Fruit fly (Drosophila melanogaster) whole organism, embryonic: Measurements from ENCODE around the gene fit.

Experiments
- Atf3 ChIP-seq: fragments of 200-800 bp; sonication (Bioruptor generic); optimal IDR thresholded peaks from 3 replicates; lab custom pipeline; 2016; ENCODE audit warnings: missing biosample characterization, missing genetic modification characterization
- CG10543 ChIP-seq: fragments of 200-800 bp; sonication (Bioruptor generic); optimal IDR thresholded peaks from 3 replicates; lab custom pipeline; 2017; ENCODE audit warnings: missing biosample characterization, mild to moderate bottlenecking, missing genetic modification characterization, moderate library complexity
- CG13296 ChIP-seq: fragments of 200-800 bp; sonication (Bioruptor generic); optimal IDR thresholded peaks from 3 replicates; lab custom pipeline; 2018; ENCODE audit warnings: missing biosample characterization, mild to moderate bottlenecking, missing genetic modification characterization
- CG15011 ChIP-seq: fragments of 200-800 bp; sonication (Bioruptor generic); optimal IDR thresholded peaks from 3 replicates; lab custom pipeline; 2018; ENCODE audit warnings: missing biosample characterization, mild to moderate bottlenecking, missing genetic modification characterization
- CG15514 ChIP-seq: fragments of 200-800 bp; sonication (Bioruptor generic); optimal IDR thresholded peaks from 3 replicates; lab custom pipeline; 2017; ENCODE audit warnings: missing biosample characterization, missing genetic modification characterization, mild to moderate bottlenecking, moderate library complexity, missing genetic modification reagents
- CG16863 ChIP-seq: fragments of 200-800 bp; sonication (Bioruptor generic); optimal IDR thresholded peaks from 3 replicates; lab custom pipeline; 2016; ENCODE audit warnings: missing biosample characterization, missing genetic modification characterization
- CG17568 ChIP-seq: fragments of 200-800 bp; sonication (Bioruptor generic); optimal IDR thresholded peaks from 2 replicates; lab custom pipeline; 2018; ENCODE audit warnings: missing biosample characterization, mild to moderate bottlenecking, missing genetic modification characterization, moderate library complexity
- CG17829 ChIP-seq: fragments of 200-800 bp; optimal IDR thresholded peaks from 2 replicates; lab custom pipeline; 2019; ENCODE audit warnings: missing biosample characterization, mild to moderate bottlenecking, missing genetic modification characterization, moderate library complexity
- CG2129 ChIP-seq: fragments of 200-800 bp; sonication (Bioruptor generic); IDR thresholded peaks from 2 replicates; pipeline ENCODE4 v1.3.6; 2022; ENCODE audit warnings: missing biosample characterization, missing genetic modification characterization; ENCODE audit not compliant: partially characterized antibody
- CG3995 ChIP-seq: fragments of 200-800 bp; sonication (Bioruptor generic); optimal IDR thresholded peaks from 3 replicates; lab custom pipeline; 2016; ENCODE audit warnings: missing biosample characterization, missing genetic modification characterization
- CG6175 ChIP-seq: fragments of 200-800 bp; sonication (Bioruptor generic); IDR thresholded peaks from 3 replicates; pipeline ENCODE4 v1.3.6; 2022; ENCODE audit warnings: missing biosample characterization, missing genetic modification characterization
- CG8290 ChIP-seq, 3 experiments: fragments of 200-800 bp; sonication (Bioruptor generic); optimal IDR thresholded peaks; 2 replicates each; lab custom pipeline; 2016 to 2019; ENCODE audit warnings: missing biosample characterization in 3 of 3, missing genetic modification characterization in 3 of 3, mild to moderate bottlenecking in 2 of 3, moderate library complexity in 1 of 3
- CHES-1-like ChIP-seq: fragments of 200-800 bp; sonication (Bioruptor generic); optimal IDR thresholded peaks from 2 replicates; lab custom pipeline; 2016; ENCODE audit warnings: missing biosample characterization, missing genetic modification characterization
- Deaf1 ChIP-seq: fragments of 200-800 bp; optimal IDR thresholded peaks from 3 replicates; lab custom pipeline; 2019; ENCODE audit warnings: missing biosample characterization, mild to moderate bottlenecking, missing genetic modification characterization, moderate library complexity
- Ets65A ChIP-seq: fragments of 200-800 bp; sonication (Bioruptor generic); peaks from one replicate; lab custom pipeline; 2016; ENCODE audit warnings: missing biosample characterization, missing genetic modification characterization
- GATAe ChIP-seq: fragments of 200-800 bp; sonication (Bioruptor generic); conservative IDR thresholded peaks from 2 replicates; pipeline ENCODE4 v1.3.6; 2022; ENCODE audit warnings: missing biosample characterization, missing genetic modification characterization
- Gsc ChIP-seq: fragments of 200-800 bp; sonication (Bioruptor generic); IDR thresholded peaks from 2 replicates; pipeline ENCODE4 v1.3.6; 2022; ENCODE audit warnings: missing biosample characterization, missing genetic modification characterization
- HLHmδ ChIP-seq: fragments of 200-800 bp; sonication (Bioruptor generic); optimal IDR thresholded peaks from 2 replicates; lab custom pipeline; 2018; ENCODE audit warnings: missing biosample characterization, mild to moderate bottlenecking, missing genetic modification characterization, moderate library complexity
- Hr51 ChIP-seq, 2 experiments: fragments of 200-800 bp; sonication (Bioruptor generic); optimal IDR thresholded peaks; 2 replicates in 1 of 2; 3 replicates in 1 of 2; lab custom pipeline; 2016 to 2018; ENCODE audit warnings: missing biosample characterization in 2 of 2, missing genetic modification characterization in 2 of 2, mild to moderate bottlenecking in 1 of 2, moderate library complexity in 1 of 2
- Jarid2 ChIP-seq: fragments of 200-800 bp; sonication (Bioruptor generic); optimal IDR thresholded peaks from 3 replicates; lab custom pipeline; 2017; ENCODE audit warnings: mild to moderate bottlenecking, missing biosample characterization, missing genetic modification reagents, missing genetic modification characterization
- Med ChIP-seq: fragments of 200-800 bp; sonication (Bioruptor generic); peaks from one replicate; lab custom pipeline; 2016; ENCODE audit warnings: missing biosample characterization, missing genetic modification characterization, mild to moderate bottlenecking, inconsistent platforms, moderate library complexity
- NC2α ChIP-seq: fragments of 200-800 bp; sonication (Bioruptor generic); optimal IDR thresholded peaks from 2 replicates; lab custom pipeline; 2016; ENCODE audit warnings: missing biosample characterization, missing genetic modification characterization
- Neu2 ChIP-seq: fragments of 200-800 bp; sonication (Bioruptor generic); optimal IDR thresholded peaks from 3 replicates; lab custom pipeline; 2016; ENCODE audit warnings: missing biosample characterization, missing genetic modification characterization, borderline replicate concordance
- Rfx ChIP-seq: fragments of 200-800 bp; sonication (Bioruptor generic); IDR thresholded peaks from 2 replicates; pipeline ENCODE4 v1.3.6; 2022; ENCODE audit warnings: missing biosample characterization, missing genetic modification characterization
- Six4 ChIP-seq: fragments of 200-800 bp; sonication (Bioruptor generic); optimal IDR thresholded peaks from 2 replicates; lab custom pipeline; 2016; ENCODE audit warnings: missing biosample characterization, missing genetic modification characterization
- aop ChIP-seq: fragments of 200-800 bp; sonication (Bioruptor generic); IDR thresholded peaks from 2 replicates; pipeline ENCODE4 v1.3.6; 2022; ENCODE audit warnings: missing biosample characterization, missing genetic modification characterization
- bigmax ChIP-seq: fragments of 200-800 bp; sonication (Bioruptor generic); optimal IDR thresholded peaks from 2 replicates; lab custom pipeline; 2018; ENCODE audit warnings: missing biosample characterization, mild to moderate bottlenecking, missing genetic modification characterization
- bsh ChIP-seq, 2 experiments: fragments of 200-800 bp; sonication (Bioruptor generic); optimal IDR thresholded peaks; 2 replicates each; lab custom pipeline; 2017 to 2018; ENCODE audit warnings: mild to moderate bottlenecking in 2 of 2, missing biosample characterization in 2 of 2, missing genetic modification characterization in 2 of 2, moderate library complexity in 1 of 2
- ci ChIP-seq: fragments of 200-800 bp; sonication (Bioruptor generic); IDR thresholded peaks from 3 replicates; pipeline ENCODE4 v1.3.6; 2022; ENCODE audit warnings: missing biosample characterization, missing genetic modification characterization
- dmrt11E ChIP-seq: fragments of 200-800 bp; sonication (Bioruptor generic); optimal IDR thresholded peaks from 3 replicates; lab custom pipeline; 2018; ENCODE audit warnings: missing biosample characterization, mild to moderate bottlenecking, missing genetic modification characterization, moderate library complexity
- exex ChIP-seq: fragments of 200-800 bp; sonication (Bioruptor generic); optimal IDR thresholded peaks from 4 replicates; lab custom pipeline; 2018; ENCODE audit warnings: missing biosample characterization, mild to moderate bottlenecking, missing genetic modification characterization, moderate library complexity
- fd3F ChIP-seq: fragments of 200-800 bp; sonication (Bioruptor generic); optimal IDR thresholded peaks from 2 replicates; lab custom pipeline; 2018; ENCODE audit warnings: missing biosample characterization, mild to moderate bottlenecking, missing genetic modification characterization, moderate library complexity
- fd64A ChIP-seq: fragments of 200-800 bp; sonication (Bioruptor generic); optimal IDR thresholded peaks from 3 replicates; lab custom pipeline; 2018; ENCODE audit warnings: missing biosample characterization, mild to moderate bottlenecking, missing genetic modification characterization
- gsb ChIP-seq: fragments of 200-800 bp; sonication (Bioruptor generic); IDR thresholded peaks from 2 replicates; pipeline ENCODE4 v1.3.6; 2022; ENCODE audit warnings: missing biosample characterization, missing genetic modification characterization
- lab ChIP-seq: fragments of 200-800 bp; sonication (Bioruptor generic); optimal IDR thresholded peaks from 3 replicates; lab custom pipeline; 2017; ENCODE audit warnings: missing biosample characterization, missing genetic modification characterization, mild to moderate bottlenecking, moderate library complexity, missing genetic modification reagents
- maf-S ChIP-seq: fragments of 200-800 bp; sonication (Bioruptor generic); optimal IDR thresholded peaks from 2 replicates; lab custom pipeline; 2016; ENCODE audit warnings: missing biosample characterization, missing genetic modification characterization
- pum ChIP-seq: fragments of 200-800 bp; sonication (Bioruptor generic); optimal IDR thresholded peaks from 2 replicates; lab custom pipeline; 2016; ENCODE audit warnings: missing biosample characterization, missing genetic modification characterization
- salm ChIP-seq: fragments of 200-800 bp; sonication (Bioruptor generic); optimal IDR thresholded peaks from 2 replicates; lab custom pipeline; 2018; ENCODE audit warnings: missing biosample characterization, mild to moderate bottlenecking, missing genetic modification characterization
- sd ChIP-seq: fragments of 200-800 bp; sonication (Bioruptor generic); optimal IDR thresholded peaks from 3 replicates; lab custom pipeline; 2018; ENCODE audit warnings: missing biosample characterization, mild to moderate bottlenecking, missing genetic modification characterization, moderate library complexity
- sob ChIP-seq: fragments of 200-800 bp; sonication (Bioruptor generic); IDR thresholded peaks from 2 replicates; pipeline ENCODE4 v1.3.6; 2022; ENCODE audit warnings: missing biosample characterization, missing genetic modification characterization
- sqz ChIP-seq: fragments of 200-800 bp; sonication (Bioruptor generic); optimal IDR thresholded peaks from 3 replicates; lab custom pipeline; 2018; ENCODE audit warnings: missing biosample characterization, mild to moderate bottlenecking, missing genetic modification characterization
- stc ChIP-seq: fragments of 200-800 bp; sonication (Bioruptor generic); IDR thresholded peaks from 2 replicates; pipeline ENCODE4 v1.3.6; 2022; ENCODE audit warnings: missing biosample characterization, missing genetic modification characterization
- sug ChIP-seq: fragments of 200-800 bp; optimal IDR thresholded peaks from 2 replicates; lab custom pipeline; 2019; ENCODE audit warnings: missing biosample characterization, mild to moderate bottlenecking, missing genetic modification characterization, moderate library complexity
- wdn ChIP-seq: fragments of 200-800 bp; sonication (Bioruptor generic); IDR thresholded peaks from 2 replicates; pipeline ENCODE4 v1.3.6; 2022; ENCODE audit warnings: missing biosample characterization, missing genetic modification characterization

fit gene

DNA sequence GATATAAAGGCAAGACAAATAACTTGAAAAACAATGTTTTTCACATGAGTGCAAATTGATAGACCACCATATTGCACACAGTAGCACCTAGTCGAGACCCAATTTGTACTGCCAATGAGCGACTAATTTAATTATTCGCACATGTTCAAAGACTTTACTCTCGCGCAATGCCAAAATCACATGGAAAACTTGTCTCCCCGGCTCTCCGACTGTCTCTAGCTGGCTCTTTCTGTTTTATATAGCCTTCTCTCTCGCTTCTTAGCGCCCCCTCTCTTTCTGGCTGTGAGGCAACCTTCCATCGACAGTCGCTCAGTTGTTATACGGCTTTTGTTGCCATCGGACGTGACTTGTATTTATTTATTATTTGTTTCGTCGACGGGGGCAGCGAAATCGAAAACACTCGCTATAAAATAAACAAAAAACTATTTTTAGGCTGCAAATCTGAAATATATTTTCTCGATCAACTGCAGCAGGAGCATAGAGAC is 9.2 kb downstream of the fit start, which contains the start of gene CG6656 (continued):
- TF ChIP-seq ci (GFP tag; lab: Robert Waterston, UW) (peak; percentile 63; the same call in 2 of the 3 replicates), sob (GFP tag; lab: Robert Waterston, UW) (0 out of 2 replicates have a peak, but pooled peaks have one; percentile 17), Rfx (GFP tag; lab: Robert Waterston, UW) (peak; percentile 49), bsh (GFP tag; optimal IDR thresholded peaks at IDR 0.05; lab: Kevin White, UChicago) (peak in 1 of 2 experiments; percentile 1), CG10543 (GFP tag; lab: Kevin White, UChicago) (peak; percentile 75)

DNA sequence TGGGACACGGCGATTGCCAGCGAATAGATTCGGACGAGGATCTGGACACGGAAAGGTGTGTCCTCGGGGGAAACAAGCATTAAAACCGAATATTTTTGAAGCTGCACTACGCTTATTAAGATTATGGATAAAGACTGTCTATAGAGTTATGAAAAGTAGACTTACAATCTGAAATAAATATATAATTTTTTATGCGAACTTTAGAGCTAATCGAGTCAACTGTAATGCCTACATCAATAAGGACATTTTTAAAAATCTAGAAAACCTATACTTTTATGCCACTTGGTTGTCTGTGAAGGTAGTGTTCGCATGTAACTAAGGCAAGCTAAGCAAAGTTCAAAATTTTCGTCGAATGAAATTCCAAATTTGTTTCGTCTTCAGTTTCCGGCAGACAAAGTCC is 10.8 kb downstream of the fit start, which contains the start of gene CG31178:
CG31178 (plus strand) TSS at position 301 of the 400 bp plus-strand sequence.
- TF ChIP-seq Ets65A (GFP tag; lab: Kevin White, UChicago) (peak; percentile 28), CG2129 (GFP tag; lab: Robert Waterston, UW) (no peak)

DNA sequence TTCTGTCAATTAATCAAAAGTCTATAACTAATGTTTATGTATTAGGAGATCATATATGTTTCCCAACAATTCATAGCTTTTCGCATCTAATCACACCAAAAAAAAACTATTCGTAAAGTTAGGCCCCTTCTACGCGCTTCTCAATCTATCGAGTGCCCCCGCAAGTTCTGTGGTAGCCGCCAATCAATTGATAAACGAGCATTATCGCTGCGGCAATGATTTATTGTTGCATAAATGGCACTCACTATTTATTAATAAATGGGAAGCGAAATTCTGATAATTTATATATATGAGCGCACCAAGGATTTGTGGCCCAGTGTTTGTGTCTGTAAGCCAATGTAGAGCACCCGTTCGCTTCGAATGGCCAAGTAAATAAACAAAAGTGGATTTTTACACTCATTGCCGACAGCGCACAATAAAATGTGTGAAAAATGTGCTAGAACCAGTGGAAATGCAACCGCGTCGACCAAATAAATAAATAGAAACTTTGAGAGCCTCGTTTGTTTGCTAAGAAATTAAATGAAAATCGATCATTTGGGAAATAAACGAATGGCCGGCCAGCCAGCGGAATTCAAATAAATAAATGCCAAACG is 12.8 kb downstream of the fit start:
- no peak for TF ChIP-seq dmrt11E (tag; lab: Kevin White, UChicago)
- peak; percentile 20 for TF ChIP-seq CG17568 (GFP tag; lab: Kevin White, UChicago)
- TF ChIP-seq Hr51 (GFP tag; optimal IDR thresholded peaks at IDR 0.05; lab: Kevin White, UChicago) = no peak
- TF ChIP-seq pum (GFP tag; lab: Kevin White, UChicago) = no peak
- no peak for TF ChIP-seq stc
- no peak for TF ChIP-seq CG16863
- TF ChIP-seq salm = peak; percentile 36
- TF ChIP-seq CG17829 (tag; lab: Kevin White, UChicago) = peak; percentile 98
- TF ChIP-seq sug (tag; lab: Kevin White, UChicago) = peak; percentile 42
- peak; percentile 4 for TF ChIP-seq CG13296 (GFP tag; lab: Kevin White, UChicago)
- TF ChIP-seq CHES-1-like (GFP tag; lab: Kevin White, UChicago) = no peak
- peak; percentile 2 for TF ChIP-seq Jarid2 (GFP tag; lab: Kevin White, UChicago)
- TF ChIP-seq Deaf1 (tag; lab: Kevin White, UChicago) = no peak
- no peak for TF ChIP-seq fd3F (GFP tag; lab: Kevin White, UChicago)
- TF ChIP-seq CG15514 (GFP tag; lab: Kevin White, UChicago) = no peak
- TF ChIP-seq Gsc (GFP tag; lab: Robert Waterston, UW) = no peak
- TF ChIP-seq Six4 (GFP tag; lab: Kevin White, UChicago) = no peak
- peak; percentile 36 for TF ChIP-seq Med (GFP tag; lab: Kevin White, UChicago)
- TF ChIP-seq sqz (GFP tag; lab: Kevin White, UChicago) = no peak
- peak; percentile 40 for TF ChIP-seq CG10543 (GFP tag; lab: Kevin White, UChicago)
- peak; percentile 61 for TF ChIP-seq GATAe (GFP tag; lab: Robert Waterston, UW)
- no peak for TF ChIP-seq CG15011 (GFP tag; lab: Kevin White, UChicago)
- TF ChIP-seq lab = peak; percentile 18
- peak; percentile 61 for TF ChIP-seq sd (tag; lab: Kevin White, UChicago)
- no peak for TF ChIP-seq aop (GFP tag; lab: Robert Waterston, UW)
- TF ChIP-seq wdn (GFP tag; lab: Robert Waterston, UW) = no peak
- peak; percentile 92 for TF ChIP-seq Ets65A (GFP tag; lab: Kevin White, UChicago)
- peak; percentile 67 for TF ChIP-seq fd64A (GFP tag; lab: Kevin White, UChicago)
- TF ChIP-seq NC2α (GFP tag; lab: Kevin White, UChicago) = no peak
- no peak for TF ChIP-seq maf-S (GFP tag; lab: Kevin White, UChicago)
- TF ChIP-seq CG6175 (GFP tag; lab: Robert Waterston, UW) = no peak
- TF ChIP-seq exex (tag; lab: Kevin White, UChicago) = peak; percentile 65
- no peak for TF ChIP-seq CG3995 (GFP tag; lab: Kevin White, UChicago)
- no peak for TF ChIP-seq bigmax (GFP tag; lab: Kevin White, UChicago)
- no peak for TF ChIP-seq Atf3 (GFP tag; lab: Kevin White, UChicago)
- TF ChIP-seq CG8290 (GFP tag; optimal IDR thresholded peaks at IDR 0.05; lab: Kevin White, UChicago) = no peak
- TF ChIP-seq CG8290 (tag; optimal IDR thresholded peaks at IDR 0.05; lab: Kevin White, UChicago) = peak in 1 of 2 experiments; percentile 7
- TF ChIP-seq Neu2 = no peak
- TF ChIP-seq gsb = no peak
- no peak for TF ChIP-seq HLHmδ
